Worm (Caenorhabditis elegans) whole organism, L1 larva: Measurements from ENCODE around the gene cex-2.

Experiments used
- C34B4.2 ChIP-seq: sonication (generic microtip); optimal IDR thresholded peaks from 2 replicates; lab custom pipeline; 2017; ENCODE audit warnings: mild to moderate bottlenecking, missing genetic modification characterization, missing compliant biosample characterization
- F16B12.6 ChIP-seq: fragments of 150-350 bp; optimal IDR thresholded peaks from 2 replicates; lab custom pipeline; 2014; ENCODE audit warnings: missing biosample characterization, missing genetic modification characterization
- ama-1 ChIP-seq: fragments of 150-350 bp; optimal IDR thresholded peaks from 2 replicates; lab custom pipeline; 2014
- blmp-1 ChIP-seq: fragments of 150-350 bp; optimal IDR thresholded peaks from 2 replicates; lab custom pipeline; 2014; ENCODE audit warnings: missing biosample characterization, missing genetic modification characterization
- ceh-88 ChIP-seq: fragments of 200-800 bp; sonication (Bioruptor generic); IDR thresholded peaks from 2 replicates; pipeline ENCODE4 v1.3.6; 2022; ENCODE audit warnings: missing genetic modification characterization, missing compliant biosample characterization
- ceh-90 ChIP-seq: sonication (generic microtip); optimal IDR thresholded peaks from 2 replicates; lab custom pipeline; 2016; ENCODE audit warnings: missing genetic modification characterization, missing compliant biosample characterization
- ces-1 ChIP-seq: fragments of 150-350 bp; optimal IDR thresholded peaks from 2 replicates; lab custom pipeline; 2014; ENCODE audit warnings: missing biosample characterization, missing genetic modification reagents, missing genetic modification characterization
- dpl-1 ChIP-seq, 3 experiments: fragments of 150-350 bp in 2 of 3; sonication (generic microtip) in 1 of 3; optimal IDR thresholded peaks; 2 replicates each; lab custom pipeline; 2014 to 2017; ENCODE audit warnings: missing biosample characterization in 3 of 3, missing genetic modification characterization in 3 of 3, missing genetic modification reagents in 3 of 3
- dsc-1 ChIP-seq: sonication (generic microtip); optimal IDR thresholded peaks from 2 replicates; lab custom pipeline; 2016; ENCODE audit warnings: mild to moderate bottlenecking, missing genetic modification characterization, missing compliant biosample characterization
- efl-1 ChIP-seq, 4 experiments: fragments of 150-350 bp; optimal IDR thresholded peaks in 3 of 4; peaks in 1 of 4; 1 replicate in 1 of 4; 2 replicates in 3 of 4; lab custom pipeline; 2014; ENCODE audit warnings: missing biosample characterization in 2 of 4, missing genetic modification characterization in 2 of 4, missing genetic modification reagents in 2 of 4
- efl-3 ChIP-seq: fragments of 200-800 bp; sonication (Bioruptor generic); optimal IDR thresholded peaks from 2 replicates; lab custom pipeline; 2018; ENCODE audit warnings: mild to moderate bottlenecking, missing genetic modification characterization, missing compliant biosample characterization
- egl-13 ChIP-seq: sonication (generic microtip); optimal IDR thresholded peaks from 2 replicates; lab custom pipeline; 2016; ENCODE audit warnings: missing genotype, missing genetic modification reagents, missing genetic modification characterization, missing compliant biosample characterization
- elt-3 ChIP-seq, 6 experiments: fragments of 150-350 bp in 1 of 6; sonication (generic microtip); optimal IDR thresholded peaks; 2 replicates each; lab custom pipeline; 2017 to 2018; ENCODE audit warnings: missing biosample characterization in 6 of 6, missing genetic modification characterization in 6 of 6, inconsistent platforms in 1 of 6
- fkh-10 ChIP-seq: sonication (generic microtip); optimal IDR thresholded peaks from 2 replicates; lab custom pipeline; 2017; ENCODE audit warnings: missing biosample characterization, missing genetic modification reagents, missing genetic modification characterization
- fkh-8 ChIP-seq: sonication (generic microtip); optimal IDR thresholded peaks from 2 replicates; lab custom pipeline; 2016; ENCODE audit warnings: mild to moderate bottlenecking, missing genetic modification characterization, missing compliant biosample characterization
- grh-1 ChIP-seq: fragments of 200-800 bp; sonication (Bioruptor generic); IDR thresholded peaks from 2 replicates; pipeline ENCODE4 v1.3.6; 2022; ENCODE audit warnings: missing genetic modification reagents, missing genetic modification characterization, missing compliant biosample characterization
- hlh-4 ChIP-seq: sonication (generic microtip); optimal IDR thresholded peaks from 2 replicates; lab custom pipeline; 2016; ENCODE audit warnings: mild to moderate bottlenecking, missing genetic modification characterization, missing compliant biosample characterization
- hpl-2 ChIP-seq: fragments of 150-350 bp; optimal IDR thresholded peaks from 2 replicates; lab custom pipeline; 2014; ENCODE audit warnings: missing biosample characterization, missing genetic modification reagents, missing genetic modification characterization
- irx-1 ChIP-seq: sonication (generic microtip); optimal IDR thresholded peaks from 2 replicates; lab custom pipeline; 2016; ENCODE audit warnings: missing genetic modification characterization, missing compliant biosample characterization
- isw-1 ChIP-seq: fragments of 200-800 bp; sonication (Bioruptor generic); IDR thresholded peaks from 2 replicates; pipeline ENCODE4 v1.3.6; 2022; ENCODE audit warnings: missing genetic modification characterization, missing compliant biosample characterization
- lin-14 ChIP-seq: fragments of 200-800 bp; sonication (Bioruptor generic); optimal IDR thresholded peaks from 2 replicates; lab custom pipeline; 2018; ENCODE audit warnings: mild to moderate bottlenecking, missing genetic modification characterization, moderate library complexity, missing compliant biosample characterization
- lin-15B ChIP-seq: fragments of 150-350 bp; sonication (generic microtip); optimal IDR thresholded peaks from 3 replicates; lab custom pipeline; 2014; ENCODE audit warnings: missing biosample characterization, missing genetic modification characterization
- lsy-2 ChIP-seq, 2 experiments: fragments of 150-350 bp; optimal IDR thresholded peaks; 2 replicates each; lab custom pipeline; 2014; ENCODE audit warnings: missing biosample characterization in 2 of 2, missing genetic modification characterization in 2 of 2
- mab-9 ChIP-seq: fragments of 200-800 bp; sonication (Bioruptor generic); IDR thresholded peaks from 2 replicates; pipeline ENCODE4 v1.3.6; 2022; ENCODE audit warnings: missing genetic modification reagents, missing genetic modification characterization, missing compliant biosample characterization
- mef-2 ChIP-seq: fragments of 150-350 bp; optimal IDR thresholded peaks from 2 replicates; lab custom pipeline; 2014; ENCODE audit warnings: missing biosample characterization, missing genetic modification characterization
- mep-1 ChIP-seq: fragments of 150-350 bp; optimal IDR thresholded peaks from 2 replicates; lab custom pipeline; 2014; ENCODE audit warnings: missing biosample characterization, missing genetic modification characterization
- nhr-11 ChIP-seq: fragments of 150-350 bp; optimal IDR thresholded peaks from 2 replicates; lab custom pipeline; 2014; ENCODE audit warnings: missing biosample characterization, missing genetic modification characterization
- nhr-12 ChIP-seq: sonication (generic microtip); optimal IDR thresholded peaks from 2 replicates; lab custom pipeline; 2017; ENCODE audit warnings: missing biosample characterization, missing genetic modification characterization
- nhr-19 ChIP-seq: fragments of 200-800 bp; sonication (Bioruptor generic); conservative IDR thresholded peaks from 2 replicates; pipeline ENCODE4 v1.3.6; 2022; ENCODE audit warnings: missing genetic modification characterization, missing compliant biosample characterization
- nhr-20 ChIP-seq: sonication (generic microtip); optimal IDR thresholded peaks from 2 replicates; lab custom pipeline; 2016; ENCODE audit warnings: mild to moderate bottlenecking, missing genetic modification characterization, missing compliant biosample characterization
- nhr-237 ChIP-seq: fragments of 150-350 bp; optimal IDR thresholded peaks from 2 replicates; lab custom pipeline; 2014; ENCODE audit warnings: missing biosample characterization, missing genetic modification characterization
- nhr-28 ChIP-seq: fragments of 150-350 bp; optimal IDR thresholded peaks from 2 replicates; lab custom pipeline; 2014; ENCODE audit warnings: missing biosample characterization, missing genetic modification characterization
- nhr-47 ChIP-seq: sonication (generic microtip); optimal IDR thresholded peaks from 2 replicates; lab custom pipeline; 2016; ENCODE audit warnings: mild to moderate bottlenecking, missing genetic modification characterization, moderate library complexity, missing compliant biosample characterization
- nhr-71 ChIP-seq: sonication (generic microtip); optimal IDR thresholded peaks from 2 replicates; lab custom pipeline; 2016; ENCODE audit warnings: mild to moderate bottlenecking, missing genetic modification characterization, moderate library complexity, missing compliant biosample characterization
- nhr-76 ChIP-seq: sonication (generic microtip); optimal IDR thresholded peaks from 2 replicates; lab custom pipeline; 2017; ENCODE audit warnings: missing biosample characterization, missing genetic modification characterization
- nhr-85 ChIP-seq: sonication (generic microtip); peaks from one replicate; lab custom pipeline; 2016; ENCODE audit warnings: missing genetic modification characterization, inconsistent platforms, missing compliant biosample characterization
- snu-23 ChIP-seq: sonication (generic microtip); optimal IDR thresholded peaks from 2 replicates; lab custom pipeline; 2016; ENCODE audit warnings: missing genetic modification characterization, missing compliant biosample characterization
- sptf-1 ChIP-seq: fragments of 150-350 bp; optimal IDR thresholded peaks from 2 replicates; lab custom pipeline; 2014; ENCODE audit warnings: missing biosample characterization, missing genetic modification characterization
- sup-37 ChIP-seq: fragments of 200-800 bp; sonication (Bioruptor generic); optimal IDR thresholded peaks from 2 replicates; lab custom pipeline; 2018; ENCODE audit warnings: mild to moderate bottlenecking, missing genetic modification characterization, missing compliant biosample characterization
- swsn-7 ChIP-seq: sonication (generic microtip); optimal IDR thresholded peaks from 2 replicates; lab custom pipeline; 2016; ENCODE audit warnings: missing genetic modification characterization, missing compliant biosample characterization
- vab-15 ChIP-seq: sonication (generic microtip); optimal IDR thresholded peaks from 2 replicates; lab custom pipeline; 2017; ENCODE audit warnings: missing genotype, mild to moderate bottlenecking, missing genetic modification characterization, missing compliant biosample characterization
- xbp-1 ChIP-seq: sonication (generic microtip); optimal IDR thresholded peaks from 2 replicates; lab custom pipeline; 2016; ENCODE audit warnings: missing genetic modification characterization, missing compliant biosample characterization
- zip-4 ChIP-seq: fragments of 200-800 bp; sonication (Bioruptor generic); optimal IDR thresholded peaks from 2 replicates; lab custom pipeline; 2018; ENCODE audit warnings: mild to moderate bottlenecking, missing genetic modification characterization, moderate library complexity, missing compliant biosample characterization
- ztf-11 ChIP-seq, 2 experiments: sonication (generic microtip); optimal IDR thresholded peaks; 2 replicates each; lab custom pipeline; 2016 to 2017; ENCODE audit warnings: missing genetic modification characterization in 2 of 2, missing biosample characterization in 1 of 2, missing compliant biosample characterization in 1 of 2

The cex-2 gene

ce11 chrII:7792514-7792913 is 42.7 kb downstream of the cex-2 start:
- TF ChIP-seq F16B12.6 (tag; lab: Kevin White, UChicago) (no peak), egl-13 (no peak), fkh-8 (tag; lab: Kevin White, UChicago) (no peak), nhr-47 (no peak), hpl-2 (GFP tag; lab: Kevin White, UChicago) (no peak), efl-3 (GFP tag; lab: Kevin White, UChicago) (no peak), dpl-1 (GFP tag; optimal IDR thresholded peaks at IDR 0.05; lab: Kevin White, UChicago) (no peak), fkh-10 (GFP tag; lab: Kevin White, UChicago) (no peak), isw-1 (GFP tag; lab: Robert Waterston, UW) (no peak), zip-4 (no peak), lin-14 (peak; percentile 68), nhr-76 (tag; lab: Kevin White, UChicago) (no peak), sup-37 (GFP tag; lab: Kevin White, UChicago) (no peak), mep-1 (tag; lab: Kevin White, UChicago) (peak; percentile 50), mab-9 (GFP tag; lab: Robert Waterston, UW) (no peak), swsn-7 (tag; lab: Kevin White, UChicago) (no peak), lsy-2 (tag; optimal IDR thresholded peaks at IDR 0.05; lab: Kevin White, UChicago) (peak in 1 of 2 experiments; percentile 59), sptf-1 (tag; lab: Kevin White, UChicago) (no peak), ceh-88 (GFP tag; lab: Robert Waterston, UW) (no peak), nhr-11 (no peak), elt-3 (tag; optimal IDR thresholded peaks at IDR 0.05; lab: Kevin White, UChicago) (peak in 2 of 6 experiments; percentile 6 to 40), snu-23 (GFP tag; lab: Kevin White, UChicago) (peak; percentile 42), vab-15 (tag; lab: Kevin White, UChicago) (no peak), irx-1 (tag; lab: Kevin White, UChicago) (no peak), mef-2 (tag; lab: Kevin White, UChicago) (no peak), blmp-1 (peak; percentile 50), ztf-11 (tag; optimal IDR thresholded peaks at IDR 0.05; lab: Kevin White, UChicago) (no peak), nhr-237 (tag; lab: Kevin White, UChicago) (no peak), xbp-1 (tag; lab: Kevin White, UChicago) (no peak), dsc-1 (no peak), ces-1 (no peak), ceh-90 (tag; lab: Kevin White, UChicago) (no peak), nhr-12 (tag; lab: Kevin White, UChicago) (no peak), C34B4.2 (no peak), hlh-4 (tag; lab: Kevin White, UChicago) (no peak), nhr-85 (tag; lab: Kevin White, UChicago) (peak; percentile 89), nhr-20 (peak; percentile 26)

DNA sequence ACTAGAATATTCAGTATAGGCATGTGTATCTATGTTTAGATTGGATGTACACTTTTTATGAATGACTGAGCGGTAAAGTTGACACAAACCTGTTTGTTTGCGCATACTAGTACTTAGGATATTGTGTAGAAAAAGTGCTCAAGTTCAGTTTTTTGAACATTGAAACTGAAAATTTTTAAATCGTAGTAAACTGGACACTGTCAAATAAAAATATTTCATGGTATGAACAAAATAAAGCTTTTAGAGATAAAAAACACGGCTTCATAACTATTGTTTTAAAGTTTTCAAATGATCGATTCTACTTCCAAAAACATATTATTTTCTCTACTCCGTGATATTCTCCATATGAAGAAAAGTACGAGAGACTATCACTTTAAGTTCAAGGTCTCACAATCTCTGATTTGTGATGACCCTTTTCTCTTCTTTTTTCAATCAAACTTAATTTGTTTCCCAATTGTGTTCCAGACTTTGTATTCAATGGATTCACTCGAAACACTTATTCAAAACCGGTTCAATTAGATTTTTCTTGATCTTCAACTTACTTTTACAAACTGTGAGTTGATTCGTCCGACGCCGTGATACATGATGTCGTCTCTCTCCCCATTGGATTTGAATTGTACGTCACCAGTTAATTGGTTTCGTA is 43.7 kb downstream of the cex-2 start:
- TF ChIP-seq efl-1 (optimal IDR thresholded peaks at IDR 0.05; lab: Kevin White, UChicago), result no peak
- peak in 1 of 2 experiments; percentile 41 for TF ChIP-seq efl-1 (GFP tag; optimal IDR thresholded peaks at IDR 0.05 in 1 of 2; lab: Kevin White, UChicago)
- TF ChIP-seq blmp-1, result peak; percentile 61
- TF ChIP-seq isw-1 (GFP tag; lab: Robert Waterston, UW), result no peak
- TF ChIP-seq elt-3 (tag; optimal IDR thresholded peaks at IDR 0.05; lab: Kevin White, UChicago), result peak in 4 of 6 experiments; percentile 20 to 74 (median 44)
- TF ChIP-seq nhr-19 (GFP tag; lab: Robert Waterston, UW), result peak; percentile 18; the same call in 1 of the 2 replicates
- peak; percentile 94 for TF ChIP-seq nhr-85 (tag; lab: Kevin White, UChicago)
- no peak for TF ChIP-seq lin-15B (tag; lab: Kevin White, UChicago)
- no peak for TF ChIP-seq ceh-88 (GFP tag; lab: Robert Waterston, UW)
- TF ChIP-seq grh-1 (GFP tag; lab: Robert Waterston, UW), result peak; percentile 75
- no peak for TF ChIP-seq ceh-90 (tag; lab: Kevin White, UChicago)
- peak; percentile 7 for TF ChIP-seq nhr-47
- TF ChIP-seq ama-1 (lab: Kevin White, UChicago), result peak; percentile 29
- TF ChIP-seq sup-37 (GFP tag; lab: Kevin White, UChicago), result no peak
- no peak for TF ChIP-seq C34B4.2
- TF ChIP-seq sptf-1 (tag; lab: Kevin White, UChicago), result no peak
- peak; percentile 6 to 32 for TF ChIP-seq lsy-2 (tag; optimal IDR thresholded peaks at IDR 0.05; lab: Kevin White, UChicago)
- no peak for TF ChIP-seq nhr-28 (tag; lab: Kevin White, UChicago)
- TF ChIP-seq lin-14, result peak; percentile 67
- TF ChIP-seq snu-23 (GFP tag; lab: Kevin White, UChicago), result no peak
- TF ChIP-seq nhr-71 (tag; lab: Kevin White, UChicago), result peak; percentile 8
- no peak for TF ChIP-seq ztf-11 (tag; optimal IDR thresholded peaks at IDR 0.05; lab: Kevin White, UChicago)
- TF ChIP-seq dsc-1, result no peak
- TF ChIP-seq nhr-76 (tag; lab: Kevin White, UChicago), result no peak
- TF ChIP-seq irx-1 (tag; lab: Kevin White, UChicago), result no peak
- TF ChIP-seq vab-15 (tag; lab: Kevin White, UChicago), result no peak
